Worm (Caenorhabditis elegans) whole organism, L2 larva: ENCODE results near the gene rig-3.

Experiments
- dmd-4 ChIP-seq: sonication (generic microtip); optimal IDR thresholded peaks from 2 replicates; lab custom pipeline; 2017; ENCODE audit warnings: missing biosample characterization, missing genetic modification characterization
- sem-4 ChIP-seq: fragments of 150-350 bp; optimal IDR thresholded peaks from 2 replicates; lab custom pipeline; 2014; ENCODE audit warnings: missing biosample characterization, missing genetic modification reagents, missing genetic modification characterization

DNA sequence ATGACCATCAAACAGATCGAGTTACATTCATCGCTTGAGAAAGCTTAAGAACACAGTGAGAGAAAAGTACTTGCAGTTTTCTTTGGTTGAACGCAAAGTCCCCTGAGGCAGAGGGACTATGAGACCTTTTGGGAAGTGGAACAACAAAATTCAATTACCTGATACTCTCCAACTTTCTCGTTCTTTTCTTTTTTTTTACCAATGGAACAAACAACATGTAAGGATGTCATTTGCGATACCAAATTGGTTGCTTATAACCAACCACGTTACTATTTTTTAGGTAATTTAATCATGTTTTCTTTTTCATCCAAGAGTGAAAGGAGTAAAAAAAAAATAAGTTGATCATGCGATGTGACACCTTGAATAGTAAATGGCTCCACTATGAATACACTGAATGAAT lies 3.4 kb downstream of the rig-3 start:
- TF ChIP-seq sem-4 (tag; lab: Kevin White, UChicago) (no peak), dmd-4 (tag; lab: Kevin White, UChicago) (no peak)
